Worm (Caenorhabditis elegans): Measurements from ENCODE around the gene srh-20.

Gene srh-20

ce11 chrV:4974677-4975076, 50.0 kb downstream of the srh-20 start, which contains the start of gene srsx-10:
srsx-10 (minus strand) TSS chrV:4974777.
- no peak for TF ChIP-seq elt-3 (tag; optimal IDR thresholded peaks at IDR 0.05)
- TF ChIP-seq ceh-16 (tag; optimal IDR thresholded peaks at IDR 0.05) = no peak
- no peak for TF ChIP-seq daf-12 (tag; optimal IDR thresholded peaks at IDR 0.05)
- no peak for TF ChIP-seq ceh-9 (tag; optimal IDR thresholded peaks at IDR 0.05)
- TF ChIP-seq fos-1 (tag; optimal IDR thresholded peaks at IDR 0.05) = no peak
- TF ChIP-seq unc-39 (tag; optimal IDR thresholded peaks at IDR 0.05) = no peak
- TF ChIP-seq nfya-1 (tag; optimal IDR thresholded peaks at IDR 0.05; ENCODE audit: insufficient read depth) = no peak
- no peak for TF ChIP-seq lin-15B (tag; optimal IDR thresholded peaks at IDR 0.05)
- TF ChIP-seq fkh-10 (GFP tag; optimal IDR thresholded peaks at IDR 0.05) = no peak
- no peak for TF ChIP-seq ceh-82 (tag; optimal IDR thresholded peaks at IDR 0.05)
- TF ChIP-seq sea-2 (GFP tag; optimal IDR thresholded peaks at IDR 0.05) = no peak
- no peak for TF ChIP-seq nhr-28 (tag; optimal IDR thresholded peaks at IDR 0.05)
- TF ChIP-seq elt-1 (tag; optimal IDR thresholded peaks at IDR 0.05) = no peak

DNA sequence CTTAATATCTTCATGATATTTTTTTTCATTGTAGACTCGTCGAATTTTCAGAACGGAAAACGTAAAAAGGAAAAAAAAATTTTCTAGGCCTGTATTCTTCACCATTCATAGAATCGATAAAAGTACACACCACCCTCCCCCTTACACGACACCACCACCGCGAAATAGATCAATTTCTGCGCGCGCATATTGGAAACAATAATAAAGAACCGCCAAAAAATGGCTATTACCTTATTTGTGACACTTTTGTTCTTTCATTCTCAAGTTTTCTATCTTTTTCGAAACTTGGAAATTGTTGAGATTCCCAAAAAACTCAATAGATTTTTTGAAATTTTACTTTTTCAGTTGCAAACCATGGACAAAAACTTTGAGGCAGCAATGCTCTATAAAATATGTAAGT, 50.4 kb downstream of the srh-20 start, which contains the start of gene F26G5.1:
Gene F26G5.1, plus strand, starts transcription at position 339 of the 400 bp plus-strand sequence.
- TF ChIP-seq nhr-23 (tag; optimal IDR thresholded peaks at IDR 0.05) (no peak), fkh-2 (tag; optimal IDR thresholded peaks at IDR 0.05) (no peak), skn-1 (tag; optimal IDR thresholded peaks at IDR 0.05) (no peak), zag-1 (tag; optimal IDR thresholded peaks at IDR 0.05) (no peak), elt-3 (tag; optimal IDR thresholded peaks at IDR 0.05) (no peak), fkh-10 (GFP tag; optimal IDR thresholded peaks at IDR 0.05) (no peak)
